Fruit fly (Drosophila melanogaster) whole organism, embryonic: ENCODE results near the gene CG14655.

Experiments used
- Adf1 ChIP-seq: fragments of 200-800 bp; sonication (Bioruptor generic); IDR thresholded peaks from 2 replicates; pipeline ENCODE4 v1.3.6; 2022; ENCODE audit warnings: missing biosample characterization, missing genetic modification characterization
- BtbVII ChIP-seq: fragments of 200-800 bp; sonication (Bioruptor generic); optimal IDR thresholded peaks from 3 replicates; lab custom pipeline; 2017; ENCODE audit warnings: missing biosample characterization, mild to moderate bottlenecking, missing genetic modification characterization
- CG10274 ChIP-seq: fragments of 200-800 bp; sonication (Bioruptor generic); optimal IDR thresholded peaks from 3 replicates; lab custom pipeline; 2017; ENCODE audit warnings: missing biosample characterization, mild to moderate bottlenecking, missing genetic modification characterization
- CG10431 ChIP-seq: fragments of 200-800 bp; sonication (Bioruptor generic); optimal IDR thresholded peaks from 3 replicates; lab custom pipeline; 2018; ENCODE audit warnings: missing biosample characterization, mild to moderate bottlenecking, missing genetic modification characterization
- CG12659 ChIP-seq: fragments of 200-800 bp; sonication (Bioruptor generic); optimal IDR thresholded peaks from 3 replicates; lab custom pipeline; 2017; ENCODE audit warnings: mild to moderate bottlenecking, missing biosample characterization, missing genetic modification reagents, missing genetic modification characterization
- CG12769 ChIP-seq: fragments of 200-800 bp; sonication (Bioruptor generic); optimal IDR thresholded peaks from 2 replicates; lab custom pipeline; 2019; ENCODE audit warnings: missing biosample characterization, mild to moderate bottlenecking, missing genetic modification characterization, moderate library complexity
- CG1529 ChIP-seq: fragments of 200-800 bp; sonication (Bioruptor generic); optimal IDR thresholded peaks from 3 replicates; lab custom pipeline; 2018; ENCODE audit warnings: missing biosample characterization, missing genetic modification characterization
- CG1603 ChIP-seq: fragments of 200-800 bp; sonication (Bioruptor generic); optimal IDR thresholded peaks from 2 replicates; lab custom pipeline; 2019; ENCODE audit warnings: missing biosample characterization, mild to moderate bottlenecking, missing genetic modification characterization, moderate library complexity
- CG1647 ChIP-seq: fragments of 200-800 bp; sonication (Bioruptor generic); optimal IDR thresholded peaks from 3 replicates; lab custom pipeline; 2016; ENCODE audit warnings: missing biosample characterization, missing genetic modification characterization
- CG17568 ChIP-seq: fragments of 200-800 bp; sonication (Bioruptor generic); optimal IDR thresholded peaks from 2 replicates; lab custom pipeline; 2018; ENCODE audit warnings: missing biosample characterization, mild to moderate bottlenecking, missing genetic modification characterization, moderate library complexity
- CG18599 ChIP-seq: fragments of 200-800 bp; sonication (Bioruptor generic); optimal IDR thresholded peaks from 3 replicates; lab custom pipeline; 2017; ENCODE audit warnings: missing biosample characterization, missing genetic modification characterization, mild to moderate bottlenecking, moderate library complexity, missing genetic modification reagents
- CG3163 ChIP-seq: fragments of 200-800 bp; sonication (Bioruptor generic); optimal IDR thresholded peaks from 3 replicates; lab custom pipeline; 2016; ENCODE audit warnings: missing biosample characterization, missing genetic modification characterization
- CG32767 ChIP-seq: fragments of 200-800 bp; sonication (Bioruptor generic); IDR thresholded peaks from 2 replicates; pipeline ENCODE4 v1.3.6; 2022; ENCODE audit warnings: missing biosample characterization, missing genetic modification characterization
- CG7556 ChIP-seq: fragments of 200-800 bp; sonication (Bioruptor generic); optimal IDR thresholded peaks from 2 replicates; lab custom pipeline; 2017; ENCODE audit warnings: missing biosample characterization, mild to moderate bottlenecking, missing genetic modification characterization
- CG8290 ChIP-seq, 3 experiments: fragments of 200-800 bp; sonication (Bioruptor generic); optimal IDR thresholded peaks; 2 replicates each; lab custom pipeline; 2016 to 2019; ENCODE audit warnings: missing biosample characterization in 3 of 3, missing genetic modification characterization in 3 of 3, mild to moderate bottlenecking in 2 of 3, moderate library complexity in 1 of 3
- CG8388 ChIP-seq: fragments of 200-800 bp; sonication (Bioruptor generic); optimal IDR thresholded peaks from 2 replicates; lab custom pipeline; 2019; ENCODE audit warnings: missing biosample characterization, mild to moderate bottlenecking, missing genetic modification characterization, moderate library complexity
- CG8924 ChIP-seq: fragments of 200-800 bp; optimal IDR thresholded peaks from 3 replicates; lab custom pipeline; 2019; ENCODE audit warnings: missing biosample characterization, mild to moderate bottlenecking, missing genetic modification characterization, moderate library complexity
- CG9437 ChIP-seq: fragments of 200-800 bp; sonication (Bioruptor generic); optimal IDR thresholded peaks from 2 replicates; lab custom pipeline; 2018; ENCODE audit warnings: missing biosample characterization, mild to moderate bottlenecking, missing genetic modification characterization
- CkIIα-i1 ChIP-seq: fragments of 200-800 bp; sonication (Bioruptor generic); IDR thresholded peaks from 2 replicates; pipeline ENCODE4 v1.3.6; 2022; ENCODE audit warnings: missing biosample characterization, missing genetic modification characterization
- Dfd ChIP-seq, 2 experiments: fragments of >200 bp; optimal IDR thresholded peaks; 2 replicates each; lab custom pipeline; 2017; ENCODE audit warnings: missing biosample characterization in 2 of 2, missing genetic modification characterization in 2 of 2
- Dip2 ChIP-seq: fragments of 200-800 bp; sonication (Bioruptor generic); IDR thresholded peaks from 2 replicates; pipeline ENCODE4 v1.3.6; 2022; ENCODE audit warnings: missing biosample characterization, missing genetic modification characterization
- Dll ChIP-seq: fragments of 200-800 bp; sonication (Bioruptor generic); IDR thresholded peaks from 4 replicates; pipeline ENCODE4 v1.3.6; 2022; ENCODE audit warnings: missing biosample characterization, missing genetic modification characterization; ENCODE audit not compliant: partially characterized antibody
- Hsf ChIP-seq: fragments of 200-800 bp; sonication (Bioruptor generic); optimal IDR thresholded peaks from 3 replicates; lab custom pipeline; 2016; ENCODE audit warnings: missing biosample characterization, missing genetic modification characterization
- Lhr ChIP-seq: fragments of 200-800 bp; sonication (Bioruptor generic); optimal IDR thresholded peaks from 3 replicates; lab custom pipeline; 2017; ENCODE audit warnings: mild to moderate bottlenecking, missing biosample characterization, missing genetic modification reagents, missing genetic modification characterization
- Lim3 ChIP-seq: fragments of 200-800 bp; sonication (Bioruptor generic); IDR thresholded peaks from 2 replicates; pipeline ENCODE4 v1.3.6; 2022; ENCODE audit warnings: missing biosample characterization, missing genetic modification characterization
- Lpt ChIP-seq: fragments of >200 bp; optimal IDR thresholded peaks from 2 replicates; lab custom pipeline; 2018; ENCODE audit warnings: missing biosample characterization, missing genetic modification characterization
- Meics ChIP-seq: fragments of 200-800 bp; sonication (Bioruptor generic); optimal IDR thresholded peaks from 2 replicates; lab custom pipeline; 2017; ENCODE audit warnings: missing biosample characterization, mild to moderate bottlenecking, missing genetic modification characterization
- NC2α ChIP-seq: fragments of 200-800 bp; sonication (Bioruptor generic); optimal IDR thresholded peaks from 2 replicates; lab custom pipeline; 2016; ENCODE audit warnings: missing biosample characterization, missing genetic modification characterization
- Nf-YC ChIP-seq: fragments of 200-800 bp; optimal IDR thresholded peaks from 3 replicates; lab custom pipeline; 2019; ENCODE audit warnings: missing biosample characterization, mild to moderate bottlenecking, missing genetic modification characterization, moderate library complexity
- Pdp1 ChIP-seq, 2 experiments: fragments of 200-800 bp; sonication (Bioruptor generic); optimal IDR thresholded peaks; 3 replicates each; lab custom pipeline; 2016; ENCODE audit warnings: missing biosample characterization in 2 of 2, missing genetic modification characterization in 2 of 2, mild to moderate bottlenecking in 1 of 2, moderate library complexity in 1 of 2
- Rfx ChIP-seq: fragments of 200-800 bp; sonication (Bioruptor generic); IDR thresholded peaks from 2 replicates; pipeline ENCODE4 v1.3.6; 2022; ENCODE audit warnings: missing biosample characterization, missing genetic modification characterization
- Spps ChIP-seq: fragments of 200-800 bp; sonication (Bioruptor generic); optimal IDR thresholded peaks from 2 replicates; lab custom pipeline; 2018; ENCODE audit warnings: missing biosample characterization, mild to moderate bottlenecking, missing genetic modification characterization
- al ChIP-seq: fragments of 200-800 bp; sonication (Bioruptor generic); IDR thresholded peaks from 2 replicates; pipeline ENCODE4 v1.3.6; 2022; ENCODE audit warnings: missing biosample characterization, missing genetic modification characterization
- ara ChIP-seq: fragments of 200-800 bp; sonication (Bioruptor generic); IDR thresholded peaks from 2 replicates; pipeline ENCODE4 v1.3.6; 2022; ENCODE audit warnings: missing biosample characterization, missing genetic modification characterization
- br ChIP-seq: fragments of >200 bp; optimal IDR thresholded peaks from 2 replicates; lab custom pipeline; 2017
- btn ChIP-seq: fragments of 200-800 bp; sonication (Bioruptor generic); optimal IDR thresholded peaks from 2 replicates; lab custom pipeline; 2016; ENCODE audit warnings: missing biosample characterization, missing genetic modification characterization
- fd3F ChIP-seq: fragments of 200-800 bp; sonication (Bioruptor generic); optimal IDR thresholded peaks from 2 replicates; lab custom pipeline; 2018; ENCODE audit warnings: missing biosample characterization, mild to moderate bottlenecking, missing genetic modification characterization, moderate library complexity
- fru ChIP-seq: fragments of >200 bp; optimal IDR thresholded peaks from 2 replicates; lab custom pipeline; 2017
- gcm2 ChIP-seq: fragments of 200-800 bp; sonication (Bioruptor generic); optimal IDR thresholded peaks from 2 replicates; lab custom pipeline; 2016; ENCODE audit warnings: missing biosample characterization, missing genetic modification characterization
- gfzf ChIP-seq: fragments of 200-800 bp; sonication (Bioruptor generic); optimal IDR thresholded peaks from 2 replicates; lab custom pipeline; 2016; ENCODE audit warnings: missing biosample characterization, mild to moderate bottlenecking, missing genetic modification characterization, moderate library complexity
- gsb-n ChIP-seq: fragments of 200-800 bp; sonication (Bioruptor generic); optimal IDR thresholded peaks from 3 replicates; lab custom pipeline; 2018; ENCODE audit warnings: missing biosample characterization, mild to moderate bottlenecking, missing genetic modification characterization
- h ChIP-seq: fragments of >200 bp; optimal IDR thresholded peaks from 2 replicates; lab custom pipeline; 2017
- hkb ChIP-seq, 2 experiments: fragments of 200-800 bp in 1 of 2; fragments of >200 bp in 1 of 2; sonication (Bioruptor generic) in 1 of 2; IDR thresholded peaks in 1 of 2; optimal IDR thresholded peaks in 1 of 2; 2 replicates each; pipeline versions ENCODE4 v1.3.6 to Lab custom; 2017 to 2022; ENCODE audit warnings: missing biosample characterization in 1 of 2, missing genetic modification characterization in 1 of 2
- lbe ChIP-seq: fragments of 200-800 bp; sonication (Bioruptor generic); optimal IDR thresholded peaks from 2 replicates; lab custom pipeline; 2016; ENCODE audit warnings: missing biosample characterization, mild to moderate bottlenecking, missing genetic modification characterization
- ro ChIP-seq: fragments of 200-800 bp; sonication (Bioruptor generic); IDR thresholded peaks from 2 replicates; pipeline ENCODE4 v1.3.6; 2022; ENCODE audit warnings: missing biosample characterization, missing genetic modification characterization
- run ChIP-seq: fragments of 200-800 bp; sonication (Bioruptor generic); optimal IDR thresholded peaks from 3 replicates; lab custom pipeline; 2018; ENCODE audit warnings: missing biosample characterization, mild to moderate bottlenecking, missing genetic modification characterization
- slp2 ChIP-seq: fragments of 200-800 bp; sonication (Bioruptor generic); optimal IDR thresholded peaks from 2 replicates; lab custom pipeline; 2016; ENCODE audit warnings: missing biosample characterization, missing genetic modification characterization
- stc ChIP-seq: fragments of 200-800 bp; sonication (Bioruptor generic); IDR thresholded peaks from 2 replicates; pipeline ENCODE4 v1.3.6; 2022; ENCODE audit warnings: missing biosample characterization, missing genetic modification characterization
- tll ChIP-seq, 2 experiments: fragments of 200-800 bp in 1 of 2; fragments of >200 bp in 1 of 2; sonication (Bioruptor generic) in 1 of 2; optimal IDR thresholded peaks; 2 replicates each; lab custom pipeline; 2017 to 2019; ENCODE audit warnings: missing biosample characterization in 2 of 2, missing genetic modification characterization in 2 of 2, mild to moderate bottlenecking in 1 of 2, moderate library complexity in 1 of 2

Gene CG14655

dm6 chr3R:4804828-4805707 is 25.0 kb upstream of the CG14655 start (continued):
- TF ChIP-seq Dfd (GFP tag; optimal IDR thresholded peaks at IDR 0.05; lab: Kevin White, UChicago) = no peak
- peak; percentile 78 for TF ChIP-seq Meics (GFP tag; lab: Kevin White, UChicago)
- TF ChIP-seq stc (GFP tag; lab: Robert Waterston, UW) = peak; percentile 61; the same call in 1 of the 2 replicates
- TF ChIP-seq Lim3 (GFP tag; lab: Robert Waterston, UW) = no peak
- TF ChIP-seq CG7556 (GFP tag; lab: Kevin White, UChicago) = peak; percentile 64
- TF ChIP-seq gfzf (GFP tag; lab: Kevin White, UChicago) = no peak
- no peak for TF ChIP-seq CG3163 (GFP tag; lab: Kevin White, UChicago)
- no peak for TF ChIP-seq btn (GFP tag; lab: Kevin White, UChicago)
- TF ChIP-seq CG8290 (GFP tag; optimal IDR thresholded peaks at IDR 0.05; lab: Kevin White, UChicago) = no peak
- peak in 1 of 2 experiments; percentile 33 for TF ChIP-seq CG8290 (tag; optimal IDR thresholded peaks at IDR 0.05; lab: Kevin White, UChicago)
- TF ChIP-seq CG8388 (GFP tag; lab: Kevin White, UChicago) = peak; percentile 76
- peak; percentile 15 for TF ChIP-seq gcm2 (GFP tag; lab: Kevin White, UChicago)
- peak; percentile 78 for TF ChIP-seq CG9437 (GFP tag; lab: Kevin White, UChicago)
- TF ChIP-seq CG17568 = peak; percentile 28
- no peak for TF ChIP-seq tll (GFP tag; optimal IDR thresholded peaks at IDR 0.05; lab: Kevin White, UChicago)
- peak; percentile 71 for TF ChIP-seq CG8924 (tag; lab: Kevin White, UChicago)
- peak; percentile 46 for TF ChIP-seq Spps
- peak; percentile 4 for TF ChIP-seq Rfx
- TF ChIP-seq Dip2 (GFP tag; lab: Robert Waterston, UW) = no peak
- TF ChIP-seq gsb-n (tag; lab: Kevin White, UChicago) = peak; percentile 76
- TF ChIP-seq hkb (optimal IDR thresholded peaks at IDR 0.05; lab: Kevin White, UChicago) = no peak
- TF ChIP-seq hkb (GFP tag; IDR thresholded peaks at IDR 0.05; lab: Robert Waterston, UW) = peak; percentile 65
- peak; percentile 43 for TF ChIP-seq CG10431
- TF ChIP-seq ara = peak; percentile 44; the same call in 1 of the 2 replicates
- TF ChIP-seq BtbVII (GFP tag; lab: Kevin White, UChicago) = peak; percentile 70
- TF ChIP-seq CG12769 = peak; percentile 86
- peak; percentile 57 for TF ChIP-seq fd3F
- TF ChIP-seq CG1529 (GFP tag; lab: Kevin White, UChicago) = no peak
- no peak for TF ChIP-seq ro (GFP tag; lab: Robert Waterston, UW)
- peak; percentile 57 for TF ChIP-seq Nf-YC (tag; lab: Kevin White, UChicago)
- TF ChIP-seq CG1603 = peak; percentile 40
- peak; percentile 71 for TF ChIP-seq CG12659 (GFP tag; lab: Kevin White, UChicago)
- TF ChIP-seq CG32767 (GFP tag; lab: Robert Waterston, UW) = peak; percentile 56; the same call in 1 of the 2 replicates
- no peak for TF ChIP-seq Lpt (GFP tag; lab: Kevin White, UChicago)
- peak; percentile 44 for TF ChIP-seq run
- TF ChIP-seq fru = no peak
- no peak for TF ChIP-seq lbe (GFP tag; lab: Kevin White, UChicago)
- TF ChIP-seq Hsf (GFP tag; lab: Kevin White, UChicago) = no peak
- TF ChIP-seq CG1647 = no peak
- no peak for TF ChIP-seq NC2α (GFP tag; lab: Kevin White, UChicago)
- no peak for TF ChIP-seq h (lab: Kevin White, UChicago)
- no peak for TF ChIP-seq Adf1 (GFP tag; lab: Robert Waterston, UW)
- no peak for TF ChIP-seq slp2
- TF ChIP-seq al (GFP tag; lab: Robert Waterston, UW) = no peak; the same call in 1 of the 2 replicates
- TF ChIP-seq br = no peak
- peak; percentile 71 for TF ChIP-seq CG18599
- TF ChIP-seq CG10274 (GFP tag; lab: Kevin White, UChicago) = peak; percentile 44
- TF ChIP-seq Pdp1 (GFP tag; optimal IDR thresholded peaks at IDR 0.05; lab: Kevin White, UChicago) = peak; percentile 1 to 92
- no peak for TF ChIP-seq Lhr (GFP tag; lab: Kevin White, UChicago)
- no peak for TF ChIP-seq Dll (GFP tag; lab: Robert Waterston, UW)
- TF ChIP-seq CkIIα-i1 (GFP tag; lab: Robert Waterston, UW) = no peak
